Worm (Caenorhabditis elegans) whole organism, young adult: ENCODE results near the gene C16D2.1.

Source experiments
- B0019.2 ChIP-seq: fragments of 200-800 bp; sonication (Bioruptor generic); conservative IDR thresholded peaks from 2 replicates; pipeline ENCODE4 v1.3.6; 2022; ENCODE audit warnings: missing genetic modification reagents, missing genetic modification characterization, missing compliant biosample characterization
- B0261.1 ChIP-seq: sonication (generic microtip); optimal IDR thresholded peaks from 2 replicates; lab custom pipeline; 2016; ENCODE audit warnings: mild to moderate bottlenecking, missing genetic modification characterization, moderate library complexity, missing compliant biosample characterization
- C06A6.2 ChIP-seq: fragments of 200-800 bp; sonication (Bioruptor generic); conservative IDR thresholded peaks from 2 replicates; pipeline ENCODE4 v1.3.6; 2022; ENCODE audit warnings: missing genetic modification characterization, missing compliant biosample characterization
- F10E7.11 ChIP-seq: sonication (generic microtip); optimal IDR thresholded peaks from 2 replicates; lab custom pipeline; 2017; ENCODE audit warnings: mild to moderate bottlenecking, missing genetic modification characterization, moderate library complexity, missing compliant biosample characterization
- F23B12.7 ChIP-seq: sonication (generic microtip); optimal IDR thresholded peaks from 2 replicates; lab custom pipeline; 2017; ENCODE audit warnings: missing genetic modification characterization, mild to moderate bottlenecking, missing compliant biosample characterization, antibody characterized with exemption, moderate library complexity; ENCODE audit not compliant: insufficient read depth
- F39B2.1 ChIP-seq: fragments of 200-800 bp; sonication (Bioruptor generic); IDR thresholded peaks from 2 replicates; pipeline ENCODE4 v1.3.6; 2022; ENCODE audit warnings: missing genetic modification reagents, missing genetic modification characterization, missing compliant biosample characterization
- F57A8.1 ChIP-seq: fragments of 200-800 bp; sonication (Bioruptor generic); optimal IDR thresholded peaks from 2 replicates; lab custom pipeline; 2018; ENCODE audit warnings: mild to moderate bottlenecking, missing genetic modification characterization, moderate library complexity, missing compliant biosample characterization
- K11D2.4 ChIP-seq: fragments of 200-800 bp; sonication (Bioruptor generic); IDR thresholded peaks from 2 replicates; pipeline ENCODE4 v1.3.6; 2022; ENCODE audit warnings: missing genetic modification reagents, missing genetic modification characterization, missing compliant biosample characterization
- K12H6.12 ChIP-seq: fragments of 200-800 bp; sonication (Bioruptor generic); optimal IDR thresholded peaks from 2 replicates; lab custom pipeline; 2018; ENCODE audit warnings: mild to moderate bottlenecking, missing genetic modification characterization, missing compliant biosample characterization
- Y79H2A.3 ChIP-seq: fragments of 200-800 bp; sonication (Bioruptor generic); conservative IDR thresholded peaks from 2 replicates; pipeline ENCODE4 v1.3.6; 2022; ENCODE audit warnings: missing genetic modification reagents, missing genetic modification characterization, missing compliant biosample characterization
- ama-1 ChIP-seq, 3 experiments: fragments of 150-350 bp in 1 of 3; sonication (generic microtip) in 2 of 3; optimal IDR thresholded peaks; 2 replicates each; lab custom pipeline; 2014 to 2018; ENCODE audit warnings: missing biosample characterization in 2 of 3, missing genetic modification characterization in 2 of 3, missing genetic modification reagents in 2 of 3
- athp-1 ChIP-seq: sonication (generic microtip); optimal IDR thresholded peaks from 2 replicates; lab custom pipeline; 2017; ENCODE audit warnings: mild to moderate bottlenecking, missing genetic modification characterization, missing compliant biosample characterization
- attf-5 ChIP-seq: fragments of 200-800 bp; sonication (Bioruptor generic); optimal IDR thresholded peaks from 2 replicates; lab custom pipeline; 2018; ENCODE audit warnings: mild to moderate bottlenecking, missing genetic modification characterization, missing compliant biosample characterization
- bed-1 ChIP-seq: fragments of 200-800 bp; sonication (Bioruptor generic); IDR thresholded peaks from 2 replicates; pipeline ENCODE4 v1.3.6; 2022; ENCODE audit warnings: missing genetic modification reagents, missing genetic modification characterization, missing compliant biosample characterization
- ceh-100 ChIP-seq: fragments of 200-800 bp; sonication (Bioruptor generic); IDR thresholded peaks from 2 replicates; pipeline ENCODE4 v1.3.6; 2022; ENCODE audit warnings: missing genetic modification reagents, missing genetic modification characterization, missing compliant biosample characterization
- ceh-27 ChIP-seq: fragments of 200-800 bp; sonication (Bioruptor generic); optimal IDR thresholded peaks from 2 replicates; lab custom pipeline; 2018; ENCODE audit warnings: mild to moderate bottlenecking, missing genetic modification characterization, moderate library complexity, missing compliant biosample characterization
- ceh-79 ChIP-seq: sonication (generic microtip); optimal IDR thresholded peaks from 2 replicates; lab custom pipeline; 2017; ENCODE audit warnings: mild to moderate bottlenecking, missing genetic modification characterization, missing compliant biosample characterization
- chd-7 ChIP-seq: sonication (generic microtip); optimal IDR thresholded peaks from 2 replicates; lab custom pipeline; 2016; ENCODE audit warnings: mild to moderate bottlenecking, missing genetic modification characterization, moderate library complexity, missing compliant biosample characterization
- dpl-1 ChIP-seq: fragments of 150-350 bp; optimal IDR thresholded peaks from 2 replicates; lab custom pipeline; 2014; ENCODE audit warnings: missing biosample characterization, missing genetic modification reagents, missing genetic modification characterization
- fkh-3 ChIP-seq: sonication (generic microtip); optimal IDR thresholded peaks from 2 replicates; lab custom pipeline; 2016; ENCODE audit warnings: mild to moderate bottlenecking, missing genetic modification characterization, missing compliant biosample characterization
- gei-17 ChIP-seq: fragments of 200-800 bp; sonication (Bioruptor generic); optimal IDR thresholded peaks from 2 replicates; lab custom pipeline; 2018; ENCODE audit warnings: mild to moderate bottlenecking, missing genetic modification characterization, missing compliant biosample characterization
- hlh-26 ChIP-seq: fragments of 200-800 bp; sonication (Bioruptor generic); conservative IDR thresholded peaks from 2 replicates; pipeline ENCODE4 v1.3.6; 2022; ENCODE audit warnings: missing genetic modification reagents, missing genetic modification characterization, missing compliant biosample characterization
- hmg-20 ChIP-seq: fragments of 200-800 bp; sonication (Bioruptor generic); IDR thresholded peaks from 2 replicates; pipeline ENCODE4 v1.3.6; 2022; ENCODE audit warnings: missing genetic modification reagents, missing genetic modification characterization, missing compliant biosample characterization
- lin-35 ChIP-seq, 3 experiments: fragments of 150-350 bp in 2 of 3; sonication (generic microtip) in 1 of 3; optimal IDR thresholded peaks; 2 replicates each; lab custom pipeline; 2014 to 2018; ENCODE audit warnings: missing biosample characterization in 3 of 3, missing genetic modification characterization in 3 of 3, missing genetic modification reagents in 3 of 3
- lin-40 ChIP-seq: sonication (generic microtip); optimal IDR thresholded peaks from 2 replicates; lab custom pipeline; 2016; ENCODE audit warnings: missing genetic modification characterization, mild to moderate bottlenecking, missing compliant biosample characterization, missing genotype, missing genetic modification reagents
- lin-54 ChIP-seq: fragments of 200-800 bp; sonication (Bioruptor generic); optimal IDR thresholded peaks from 2 replicates; lab custom pipeline; 2018; ENCODE audit warnings: mild to moderate bottlenecking, missing genetic modification characterization, missing compliant biosample characterization
- lir-1 ChIP-seq: fragments of 200-800 bp; sonication (Bioruptor generic); conservative IDR thresholded peaks from 2 replicates; pipeline ENCODE4 v1.3.6; 2022; ENCODE audit warnings: missing genetic modification reagents, missing genetic modification characterization, missing compliant biosample characterization
- madf-6 ChIP-seq: fragments of 200-800 bp; sonication (Bioruptor generic); IDR thresholded peaks from 2 replicates; pipeline ENCODE4 v1.3.6; 2022; ENCODE audit warnings: missing genetic modification reagents, missing genetic modification characterization, missing compliant biosample characterization
- mcd-1 ChIP-seq: fragments of 200-800 bp; sonication (Bioruptor generic); IDR thresholded peaks from 2 replicates; pipeline ENCODE4 v1.3.6; 2022; ENCODE audit warnings: missing genetic modification reagents, missing genetic modification characterization, missing compliant biosample characterization
- nfya-2 ChIP-seq: fragments of 200-800 bp; sonication (Bioruptor generic); IDR thresholded peaks from 2 replicates; pipeline ENCODE4 v1.3.6; 2022; ENCODE audit warnings: missing genetic modification reagents, missing genetic modification characterization, missing compliant biosample characterization
- nfyb-1 ChIP-seq: fragments of 200-800 bp; sonication (Bioruptor generic); IDR thresholded peaks from 2 replicates; pipeline ENCODE4 v1.3.6; 2022; ENCODE audit warnings: missing genetic modification reagents, missing genetic modification characterization, missing compliant biosample characterization
- nhr-120 ChIP-seq: fragments of 200-800 bp; sonication (Bioruptor generic); IDR thresholded peaks from 2 replicates; pipeline ENCODE4 v1.3.6; 2022; ENCODE audit warnings: missing genetic modification characterization, missing compliant biosample characterization
- nhr-80 ChIP-seq: sonication (generic microtip); optimal IDR thresholded peaks from 2 replicates; lab custom pipeline; 2016; ENCODE audit warnings: missing genetic modification characterization, missing compliant biosample characterization
- nhr-90 ChIP-seq: sonication (generic microtip); optimal IDR thresholded peaks from 2 replicates; lab custom pipeline; 2016; ENCODE audit warnings: missing genotype, mild to moderate bottlenecking, missing genetic modification characterization, missing compliant biosample characterization
- rcor-1 ChIP-seq: fragments of 200-800 bp; sonication (Bioruptor generic); IDR thresholded peaks from 2 replicates; pipeline ENCODE4 v1.3.6; 2022; ENCODE audit warnings: missing genetic modification reagents, missing genetic modification characterization, missing compliant biosample characterization
- repo-1 ChIP-seq: sonication (generic microtip); optimal IDR thresholded peaks from 2 replicates; lab custom pipeline; 2017; ENCODE audit warnings: mild to moderate bottlenecking, missing genetic modification characterization, missing compliant biosample characterization
- sdz-38 ChIP-seq: sonication (generic microtip); optimal IDR thresholded peaks from 2 replicates; lab custom pipeline; 2016; ENCODE audit warnings: missing genotype, missing genetic modification characterization, missing compliant biosample characterization
- snpc-1.1 ChIP-seq: sonication (generic microtip); optimal IDR thresholded peaks from 2 replicates; lab custom pipeline; 2017; ENCODE audit warnings: missing genetic modification characterization, mild to moderate bottlenecking, missing compliant biosample characterization, antibody characterized with exemption, moderate library complexity, missing genotype, missing genetic modification reagents; ENCODE audit not compliant: insufficient read depth
- snpc-3.4 ChIP-seq: sonication (generic microtip); optimal IDR thresholded peaks from 2 replicates; lab custom pipeline; 2017; ENCODE audit warnings: missing genetic modification characterization, mild to moderate bottlenecking, missing compliant biosample characterization, antibody characterized with exemption, moderate library complexity, missing genotype, missing genetic modification reagents
- somi-1 ChIP-seq: fragments of 200-800 bp; sonication (Bioruptor generic); optimal IDR thresholded peaks from 2 replicates; lab custom pipeline; 2018; ENCODE audit warnings: mild to moderate bottlenecking, missing genetic modification characterization, missing compliant biosample characterization
- unc-130 ChIP-seq: sonication (generic microtip); optimal IDR thresholded peaks from 2 replicates; lab custom pipeline; 2016; ENCODE audit warnings: missing genetic modification reagents, missing genetic modification characterization, missing compliant biosample characterization
- ztf-26 ChIP-seq: sonication (generic microtip); optimal IDR thresholded peaks from 2 replicates; lab custom pipeline; 2017; ENCODE audit warnings: missing genetic modification characterization, missing compliant biosample characterization

Gene C16D2.1

ce11 chrII:9124353-9124752 lies 7.1 kb upstream of the C16D2.1 start:
- TF ChIP-seq nhr-120 (GFP tag; lab: Robert Waterston, UW) (no peak), repo-1 (tag; lab: Kevin White, UChicago) (no peak), sdz-38 (tag; lab: Kevin White, UChicago) (no peak), lin-35 (GFP tag; optimal IDR thresholded peaks at IDR 0.05; lab: Kevin White, UChicago) (no peak), madf-6 (GFP tag; lab: Robert Waterston, UW) (no peak), B0261.1 (tag; lab: Kevin White, UChicago) (no peak), bed-1 (GFP tag; lab: Robert Waterston, UW) (no peak), lin-54 (GFP tag; lab: Kevin White, UChicago) (no peak), hlh-26 (GFP tag; lab: Robert Waterston, UW) (no peak), snpc-1.1 (tag; lab: Kevin White, UChicago) (no peak), F23B12.7 (tag; lab: Kevin White, UChicago) (no peak)

- TF ChIP-seq rcor-1 (no peak), nhr-80 (tag; lab: Kevin White, UChicago) (peak; percentile 12)
Measured at ce11 chrII:9125007-9125406, 6.5 kb upstream of the C16D2.1 start.

- TF ChIP-seq dpl-1 (GFP tag; lab: Kevin White, UChicago) = no peak
- TF ChIP-seq K11D2.4 (GFP tag; lab: Robert Waterston, UW) = no peak
- no peak for TF ChIP-seq lin-54 (GFP tag; lab: Kevin White, UChicago)
- TF ChIP-seq nhr-90 (tag; lab: Kevin White, UChicago) = no peak
- no peak for TF ChIP-seq snpc-3.4 (tag; lab: Kevin White, UChicago)
- no peak for TF ChIP-seq ama-1 (optimal IDR thresholded peaks at IDR 0.05; lab: Kevin White, UChicago)
- no peak for TF ChIP-seq ama-1 (GFP tag; optimal IDR thresholded peaks at IDR 0.05; lab: Kevin White, UChicago)
- no peak for TF ChIP-seq F39B2.1 (GFP tag; lab: Robert Waterston, UW)
- no peak for TF ChIP-seq ztf-26 (tag; lab: Kevin White, UChicago)
- no peak for TF ChIP-seq athp-1 (tag; lab: Kevin White, UChicago)
- no peak for TF ChIP-seq C06A6.2 (GFP tag; lab: Robert Waterston, UW)
- no peak for TF ChIP-seq K12H6.12
- no peak for TF ChIP-seq nfya-2 (GFP tag; lab: Robert Waterston, UW)
- no peak for TF ChIP-seq nfyb-1 (GFP tag; lab: Robert Waterston, UW)
- no peak for TF ChIP-seq ceh-79 (tag; lab: Kevin White, UChicago)
- TF ChIP-seq Y79H2A.3 (GFP tag; lab: Robert Waterston, UW) = no peak
- TF ChIP-seq hlh-26 (GFP tag; lab: Robert Waterston, UW) = no peak
- TF ChIP-seq unc-130 (GFP tag; lab: Kevin White, UChicago) = no peak
- TF ChIP-seq B0019.2 (GFP tag; lab: Robert Waterston, UW) = no peak
- TF ChIP-seq nhr-120 (GFP tag; lab: Robert Waterston, UW) = no peak
- TF ChIP-seq F57A8.1 = no peak
Measured at ce11 chrII:9126965-9127364, 4.5 kb upstream of the C16D2.1 start.

- TF ChIP-seq gei-17 (GFP tag; lab: Kevin White, UChicago) (no peak), nfya-2 (GFP tag; lab: Robert Waterston, UW) (no peak)
- TF ChIP-seq, all 124 proteins: peak for 0
Measured at ce11 chrII:9127379-9127778, 4.1 kb upstream of the C16D2.1 start.

- TF ChIP-seq K11D2.4 (GFP tag; lab: Robert Waterston, UW) = peak; percentile 20; the same call in 1 of the 2 replicates
- TF ChIP-seq hmg-20 (GFP tag; lab: Robert Waterston, UW) = no peak
- TF ChIP-seq fkh-3 = no peak
- no peak for TF ChIP-seq lir-1 (GFP tag; lab: Robert Waterston, UW)
- peak; percentile 55 for TF ChIP-seq somi-1 (GFP tag; lab: Kevin White, UChicago)
- TF ChIP-seq ceh-27 (GFP tag; lab: Kevin White, UChicago) = peak; percentile 11
- peak; percentile 47 for TF ChIP-seq ztf-26 (tag; lab: Kevin White, UChicago)
- TF ChIP-seq mcd-1 (GFP tag; lab: Robert Waterston, UW) = 0 out of 2 replicates have a peak, but pooled peaks have one; percentile 21
- no peak for TF ChIP-seq ceh-100 (GFP tag; lab: Robert Waterston, UW)
- TF ChIP-seq lin-40 = peak; percentile 57
- TF ChIP-seq attf-5 (GFP tag; lab: Kevin White, UChicago) = peak; percentile 72
- TF ChIP-seq F10E7.11 = no peak
- TF ChIP-seq nhr-80 (tag; lab: Kevin White, UChicago) = peak; percentile 74
- TF ChIP-seq chd-7 (tag; lab: Kevin White, UChicago) = peak; percentile 26
Measured at ce11 chrII:9128132-9128531, 3.3 kb upstream of the C16D2.1 start.
